Worm (Caenorhabditis elegans): ENCODE results near the gene AH6.17.

Gene AH6.17

DNA sequence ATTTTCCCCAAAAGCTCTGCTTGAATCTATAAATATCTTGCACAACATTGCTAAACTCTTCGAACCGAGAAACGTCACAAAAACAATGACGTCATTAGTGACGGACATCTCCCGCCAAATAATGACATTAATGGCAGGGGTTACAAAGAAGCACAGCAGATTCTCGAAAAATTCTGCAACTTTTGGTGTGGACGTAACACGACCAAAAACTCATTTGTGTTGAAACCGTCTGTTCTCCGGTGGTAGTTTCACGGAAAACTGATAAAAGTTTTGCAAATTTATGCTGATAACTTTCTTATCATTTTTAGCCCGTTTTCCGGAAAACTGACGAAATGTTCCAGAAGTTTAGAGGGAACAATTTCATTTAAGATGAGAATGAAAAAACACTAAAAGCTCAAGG lies 24.4 kb upstream of the AH6.17 start (continued):
- TF ChIP-seq attf-6 (GFP tag; IDR thresholded peaks at IDR 0.05) (no peak), K11D2.4 (GFP tag; IDR thresholded peaks at IDR 0.05) (no peak), ztf-26 (tag; optimal IDR thresholded peaks at IDR 0.05) (no peak), ztf-25 (GFP tag; IDR thresholded peaks at IDR 0.05) (no peak)

DNA sequence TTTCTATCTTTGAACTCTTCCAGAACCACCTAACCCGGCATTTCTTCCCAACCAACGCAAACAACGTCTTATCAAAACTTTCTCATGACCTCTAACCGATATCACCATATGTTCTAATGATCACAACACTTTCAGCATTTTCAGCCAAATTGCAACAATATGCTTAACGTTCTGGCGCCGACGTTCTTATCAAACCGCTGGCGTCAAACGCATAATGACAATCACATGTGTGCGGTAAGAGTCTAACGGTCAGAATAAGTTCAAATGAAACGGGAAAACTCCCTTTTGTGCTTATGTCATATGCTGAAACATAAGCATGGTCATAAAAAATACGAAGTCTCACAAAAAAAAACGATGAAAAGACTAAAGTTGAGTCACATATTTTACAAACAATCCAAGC lies 22.0 kb upstream of the AH6.17 start:
- TF ChIP-seq B0019.2 (GFP tag; conservative IDR thresholded peaks at IDR 0.05), result no peak
- TF ChIP-seq sdz-38 (tag; optimal IDR thresholded peaks at IDR 0.05), result no peak
- 0 out of 2 replicates have a peak, but pooled peaks have one; percentile 22 for TF ChIP-seq hmg-20 (GFP tag; IDR thresholded peaks at IDR 0.05)
- no peak for TF ChIP-seq F52B5.7 (tag; optimal IDR thresholded peaks at IDR 0.05)
- TF ChIP-seq pha-4 (tag; optimal IDR thresholded peaks at IDR 0.05), result peak; percentile 78
- TF ChIP-seq atf-7 (tag; optimal IDR thresholded peaks at IDR 0.05), result peak; percentile 84
- TF ChIP-seq F55B11.4 (tag; optimal IDR thresholded peaks at IDR 0.05; ENCODE audit: borderline replicate concordance, insufficient read depth), result no peak
- TF ChIP-seq cebp-1 (GFP tag; IDR thresholded peaks at IDR 0.05), result no peak
- TF ChIP-seq cebp-1 (tag; optimal IDR thresholded peaks at IDR 0.05), result peak; percentile 69
- no peak for TF ChIP-seq attf-3 (GFP tag; conservative IDR thresholded peaks at IDR 0.05)
- peak; percentile 56 for TF ChIP-seq ztf-22 (GFP tag; optimal IDR thresholded peaks at IDR 0.05)
- no peak for TF ChIP-seq zfh-2 (GFP tag; conservative IDR thresholded peaks at IDR 0.05)
- TF ChIP-seq zim-3 (tag; optimal IDR thresholded peaks at IDR 0.05), result no peak
- no peak for TF ChIP-seq ccch-3 (GFP tag; optimal IDR thresholded peaks at IDR 0.05)
- no peak for TF ChIP-seq ceh-79 (tag; optimal IDR thresholded peaks at IDR 0.05)
- peak; percentile 47 for TF ChIP-seq madf-10 (tag; optimal IDR thresholded peaks at IDR 0.05)
- no peak for TF ChIP-seq ceh-91 (GFP tag; IDR thresholded peaks at IDR 0.05)
- TF ChIP-seq lin-35 (GFP tag; optimal IDR thresholded peaks at IDR 0.05), result no peak
- 0 out of 2 replicates have a peak, but pooled peaks have one; percentile 23 for TF ChIP-seq pbrm-1 (GFP tag; IDR thresholded peaks at IDR 0.05)
- no peak for TF ChIP-seq nhr-179 (tag; optimal IDR thresholded peaks at IDR 0.05)
- TF ChIP-seq rec-8 (tag; optimal IDR thresholded peaks at IDR 0.05), result no peak
- no peak for TF ChIP-seq fkh-3 (tag; optimal IDR thresholded peaks at IDR 0.05)
- TF ChIP-seq egl-44 (GFP tag; IDR thresholded peaks at IDR 0.05), result 0 out of 2 replicates have a peak, but pooled peaks have one; percentile 19
- TF ChIP-seq somi-1 (GFP tag; optimal IDR thresholded peaks at IDR 0.05), result no peak
- TF ChIP-seq nhr-27 (tag; optimal IDR thresholded peaks at IDR 0.05), result no peak
- TF ChIP-seq snpc-1.3 (tag; optimal IDR thresholded peaks at IDR 0.05; ENCODE audit: insufficient read depth), result no peak
- TF ChIP-seq hsf-1 (GFP tag; IDR thresholded peaks at IDR 0.05), result no peak
- no peak for TF ChIP-seq sea-2 (GFP tag; IDR thresholded peaks at IDR 0.05)
- TF ChIP-seq mel-28 (tag; optimal IDR thresholded peaks at IDR 0.05; ENCODE audit: borderline replicate concordance), result no peak
- peak; percentile 54; the same call in 1 of the 2 replicates for TF ChIP-seq let-526 (GFP tag; IDR thresholded peaks at IDR 0.05)
- no peak for TF ChIP-seq snpc-1.1 (tag; optimal IDR thresholded peaks at IDR 0.05; ENCODE audit: insufficient read depth)
- TF ChIP-seq lin-40 (tag; optimal IDR thresholded peaks at IDR 0.05), result peak; percentile 24
- TF ChIP-seq ztf-26 (tag; optimal IDR thresholded peaks at IDR 0.05), result no peak
- TF ChIP-seq ztf-6 (GFP tag; IDR thresholded peaks at IDR 0.05), result no peak
- peak; percentile 43 for TF ChIP-seq nhr-90 (tag; optimal IDR thresholded peaks at IDR 0.05)
- no peak for TF ChIP-seq F23B12.7 (tag; optimal IDR thresholded peaks at IDR 0.05; ENCODE audit: insufficient read depth)
- TF ChIP-seq Y53F4B.3 (GFP tag; IDR thresholded peaks at IDR 0.05), result no peak
- TF ChIP-seq chd-7 (tag; optimal IDR thresholded peaks at IDR 0.05), result peak; percentile 45
- TF ChIP-seq tlf-1 (GFP tag; optimal IDR thresholded peaks at IDR 0.05), result no peak
- TF ChIP-seq snpc-4 (GFP tag; optimal IDR thresholded peaks at IDR 0.05), result no peak
- no peak for TF ChIP-seq snpc-4 (tag; optimal IDR thresholded peaks at IDR 0.05)
- no peak for TF ChIP-seq hlh-26 (GFP tag; conservative IDR thresholded peaks at IDR 0.05)
- TF ChIP-seq cebp-2 (GFP tag; IDR thresholded peaks at IDR 0.05), result no peak
- TF ChIP-seq lir-1 (GFP tag; conservative IDR thresholded peaks at IDR 0.05), result no peak

All from whole organism, young adult.